Worm (Caenorhabditis elegans): Measurements from ENCODE around the gene nhr-222.
"Not testable (repeated sequence)": the region's sequence is repeated elsewhere in the genome, so short reads cannot be mapped to it uniquely, and the experiment has no call there.

Gene nhr-222

DNA sequence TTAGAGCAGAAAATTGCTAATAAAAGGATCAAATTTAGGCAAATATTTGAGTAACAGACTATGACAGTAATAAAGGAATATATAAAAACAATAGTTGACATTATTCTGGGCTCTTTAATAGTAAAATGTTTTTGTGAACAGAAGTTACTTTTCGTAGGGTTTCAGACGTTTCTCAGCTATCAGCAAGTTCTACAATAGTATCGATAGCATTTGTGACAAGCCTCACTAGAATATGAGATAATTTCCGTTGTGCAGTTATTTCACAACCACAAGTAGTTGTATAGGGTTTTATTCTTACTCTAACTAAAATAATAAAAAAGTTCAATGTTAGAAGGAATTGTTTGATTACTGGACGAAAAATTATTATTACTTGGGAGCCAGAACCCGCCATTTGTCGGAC lies 3.3 kb upstream of the nhr-222 start, which contains the start of gene srbc-68:
TSS of gene srbc-68 (minus strand) at position 101 of the 400 bp plus-strand sequence.
- TF ChIP-seq dao-5 (tag; optimal IDR thresholded peaks at IDR 0.05) (no peak), him-1 (tag; optimal IDR thresholded peaks at IDR 0.05) (no peak), W03F9.2 (tag; optimal IDR thresholded peaks at IDR 0.05) (no peak)

DNA sequence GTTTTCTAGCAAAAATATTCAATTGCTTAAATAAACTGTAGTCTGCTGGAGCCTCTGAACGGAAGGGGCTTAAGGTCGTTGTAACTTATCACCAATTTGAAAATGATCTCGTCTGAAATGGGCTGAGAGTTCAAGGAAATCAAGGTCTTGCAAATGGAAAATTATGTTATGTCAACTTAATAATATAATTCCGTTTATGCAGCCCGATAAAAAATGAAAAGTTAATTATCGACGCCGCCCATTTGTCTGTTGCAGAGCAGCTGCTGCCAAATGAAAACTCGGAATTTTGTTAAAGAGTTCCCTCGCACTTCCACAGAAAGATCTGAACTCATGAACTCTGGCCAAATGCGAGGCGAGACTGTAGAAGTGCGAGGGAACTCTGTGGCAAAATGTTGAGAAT lies 2.1 kb downstream of the nhr-222 start, which contains the start of gene srbc-67:
TSS of gene srbc-67 (minus strand) at position 101 of the 400 bp plus-strand sequence.
- TF ChIP-seq W03F9.2 (tag; optimal IDR thresholded peaks at IDR 0.05) (no peak), him-1 (tag; optimal IDR thresholded peaks at IDR 0.05) (no peak), dao-5 (tag; optimal IDR thresholded peaks at IDR 0.05) (no peak)

DNA sequence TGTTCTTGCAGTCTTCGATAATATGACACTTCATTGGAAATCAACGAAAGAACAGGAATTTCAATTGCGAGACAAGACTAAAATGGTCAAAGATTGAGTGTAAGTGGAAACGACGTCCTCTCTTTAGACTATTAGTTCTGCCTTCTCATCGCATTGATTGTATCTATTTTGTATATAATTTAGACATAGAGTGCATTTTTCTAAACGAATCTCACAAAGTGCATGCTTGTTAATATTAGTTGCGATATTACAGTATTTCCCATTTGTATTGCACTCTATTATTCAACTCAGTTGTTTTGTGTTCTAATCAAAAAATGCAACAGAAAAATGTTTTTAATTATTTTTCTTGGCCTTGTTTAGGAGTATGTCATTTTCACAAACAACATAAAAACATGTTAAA lies 4.9 kb downstream of the nhr-222 start, which contains the start of gene nhr-93:
TSS of gene nhr-93 (minus strand) at position 101 of the 400 bp plus-strand sequence.
- TF ChIP-seq W03F9.2 (tag; optimal IDR thresholded peaks at IDR 0.05) (no peak), dao-5 (tag; optimal IDR thresholded peaks at IDR 0.05) (no peak), him-1 (tag; optimal IDR thresholded peaks at IDR 0.05) (no peak)

DNA sequence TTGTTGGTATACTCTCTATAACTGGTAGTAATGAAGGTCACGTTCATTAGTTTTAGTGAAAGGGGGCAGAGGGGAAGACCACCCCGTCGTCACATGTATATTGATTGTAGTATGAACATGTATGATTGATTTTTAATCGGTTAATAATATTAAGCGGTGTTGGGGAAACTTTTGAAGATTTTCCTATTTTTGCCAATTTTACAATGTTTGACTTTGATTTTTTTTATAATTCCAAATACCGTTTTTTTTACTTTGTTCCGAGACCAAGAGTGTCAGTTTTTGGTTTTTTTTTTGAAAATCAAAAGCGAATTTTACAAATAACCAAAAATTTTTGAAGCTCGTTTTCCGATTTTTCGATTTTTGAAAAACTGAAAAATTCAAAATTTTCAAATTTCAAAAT lies 8.0 kb downstream of the nhr-222 start, which contains the start of gene nhr-221:
TSS of gene nhr-221 (minus strand) at position 101 of the 400 bp plus-strand sequence.
- TF ChIP-seq dao-5 (tag; optimal IDR thresholded peaks at IDR 0.05), result no peak
- no peak for TF ChIP-seq W03F9.2 (tag; optimal IDR thresholded peaks at IDR 0.05)
- no peak for TF ChIP-seq him-1 (tag; optimal IDR thresholded peaks at IDR 0.05)

ce11 chrV:3530403-3530802 lies 12.8 kb downstream of the nhr-222 start, which contains the start of gene srbc-66:
TSS of gene srbc-66 (plus strand) at chrV:3530703.
- TF ChIP-seq dao-5 (tag; optimal IDR thresholded peaks at IDR 0.05) (no peak), him-1 (tag; optimal IDR thresholded peaks at IDR 0.05) (no peak), W03F9.2 (tag; optimal IDR thresholded peaks at IDR 0.05) (no peak)

DNA sequence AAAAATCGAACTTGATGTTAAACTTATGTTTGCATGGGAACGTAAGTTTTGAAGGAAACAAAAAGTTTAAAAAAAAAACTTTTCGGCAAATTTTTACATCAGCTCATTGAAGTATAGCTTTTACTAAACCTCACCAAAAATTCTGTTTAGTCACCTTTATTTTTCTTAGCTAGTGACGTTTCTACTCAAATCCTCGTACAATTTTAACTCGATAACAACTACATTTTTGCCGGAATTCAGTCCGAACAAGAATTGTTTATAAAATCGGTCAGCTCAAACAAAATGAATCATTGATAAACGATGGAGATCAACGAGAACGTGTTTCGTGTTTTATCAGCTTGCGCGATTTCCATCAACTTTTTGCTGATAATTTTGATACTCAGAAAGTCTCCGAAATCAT lies 16.4 kb downstream of the nhr-222 start, which contains the start of gene str-260:
TSS of gene str-260 (plus strand) at position 301 of the 400 bp plus-strand sequence.
- no peak for TF ChIP-seq him-1 (tag; optimal IDR thresholded peaks at IDR 0.05)
- no peak for TF ChIP-seq W03F9.2 (tag; optimal IDR thresholded peaks at IDR 0.05)
- no peak for TF ChIP-seq dao-5 (tag; optimal IDR thresholded peaks at IDR 0.05)

ce11 chrV:3524970-3525369 lies 18.3 kb downstream of the nhr-222 start, which contains the start of gene T24A6.7:
TSS of gene T24A6.7 (plus strand) at chrV:3525270.
- TF ChIP-seq dao-5 (tag; optimal IDR thresholded peaks at IDR 0.05) (no peak), W03F9.2 (tag; optimal IDR thresholded peaks at IDR 0.05) (no peak), him-1 (tag; optimal IDR thresholded peaks at IDR 0.05) (no peak)

- TF ChIP-seq W03F9.2 (tag; optimal IDR thresholded peaks at IDR 0.05) (no peak), dao-5 (tag; optimal IDR thresholded peaks at IDR 0.05) (no peak), him-1 (tag; optimal IDR thresholded peaks at IDR 0.05) (no peak)
Observed at ce11 chrV:3523262-3523661, 20.0 kb downstream of the nhr-222 start, which contains the start of gene irg-1. TSS of gene irg-1 (plus strand) at chrV:3523587.

ce11 chrV:3517889-3518288 lies 25.4 kb downstream of the nhr-222 start, which contains the start of gene str-227:
TSS of gene str-227 (plus strand) at chrV:3518189.
- TF ChIP-seq dao-5 (tag; optimal IDR thresholded peaks at IDR 0.05) (no peak), W03F9.2 (tag; optimal IDR thresholded peaks at IDR 0.05) (no peak), him-1 (tag; optimal IDR thresholded peaks at IDR 0.05) (no peak)

DNA sequence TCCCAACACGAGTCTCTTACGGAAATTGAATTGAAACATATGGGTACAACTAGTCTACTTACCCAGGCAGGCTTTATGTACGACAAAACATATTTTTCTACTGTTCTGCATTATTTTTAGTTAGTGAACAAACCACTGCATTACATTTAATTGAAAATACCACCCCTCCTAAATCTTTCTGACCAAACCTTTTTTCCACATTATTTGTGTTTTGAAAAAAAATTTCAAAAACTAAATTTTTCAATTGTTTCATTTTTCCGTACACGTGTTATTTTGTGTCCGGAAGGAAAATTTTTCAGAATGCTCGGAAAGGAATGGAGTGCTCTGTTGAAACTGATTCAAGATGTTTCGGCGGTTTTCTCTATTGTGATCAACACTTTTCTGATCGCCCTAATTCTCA lies 30.9 kb downstream of the nhr-222 start, which contains the start of gene str-226:
TSS of gene str-226 (plus strand) at position 301 of the 400 bp plus-strand sequence.
- TF ChIP-seq W03F9.2 (tag; optimal IDR thresholded peaks at IDR 0.05) (no peak), him-1 (tag; optimal IDR thresholded peaks at IDR 0.05) (no peak), dao-5 (tag; optimal IDR thresholded peaks at IDR 0.05) (no peak)

DNA sequence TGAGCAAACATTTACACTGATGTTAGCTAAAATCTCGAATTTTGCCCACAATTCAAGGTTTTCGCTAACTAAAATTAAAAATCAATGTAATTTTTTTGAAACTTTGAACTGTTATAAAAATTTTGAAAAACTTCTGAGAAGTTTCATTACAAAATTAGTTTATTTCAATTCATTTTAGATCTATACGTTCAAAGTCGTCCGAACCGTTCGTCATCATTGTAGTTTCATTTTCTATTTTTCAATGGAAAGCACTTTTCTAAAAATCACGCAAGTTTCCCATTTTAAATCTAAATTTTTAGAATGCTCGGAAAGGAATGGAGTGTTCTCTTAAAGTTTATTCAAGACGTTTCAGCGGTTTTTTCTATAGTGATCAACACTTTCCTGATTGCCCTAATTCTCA lies 33.4 kb downstream of the nhr-222 start, which contains the start of gene str-228:
TSS of gene str-228 (plus strand) at position 301 of the 400 bp plus-strand sequence.
- TF ChIP-seq him-1 (tag; optimal IDR thresholded peaks at IDR 0.05), result no peak
- TF ChIP-seq W03F9.2 (tag; optimal IDR thresholded peaks at IDR 0.05), result no peak
- TF ChIP-seq dao-5 (tag; optimal IDR thresholded peaks at IDR 0.05), result no peak

DNA sequence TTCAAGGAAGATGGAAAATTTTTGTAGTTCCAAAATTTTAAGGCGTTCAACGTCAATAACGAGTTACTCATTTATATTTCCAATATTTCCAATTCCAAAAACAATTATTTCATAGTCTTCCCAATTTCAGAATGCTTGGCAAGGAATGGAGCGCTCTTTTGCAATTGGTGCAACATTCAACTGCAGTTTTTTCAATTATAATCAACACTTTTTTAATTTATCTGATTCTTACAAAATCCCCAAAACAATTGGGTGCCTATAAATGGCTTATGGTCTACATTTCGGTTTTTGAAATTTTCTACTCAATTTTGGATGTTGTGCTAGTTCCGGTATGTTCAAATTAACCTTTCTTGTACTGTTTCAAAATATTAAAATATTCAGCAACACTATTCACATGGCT lies 35.6 kb downstream of the nhr-222 start, which contains the start of gene str-225:
TSS of gene str-225 (plus strand) at position 132 of the 400 bp plus-strand sequence.
- TF ChIP-seq dao-5 (tag; optimal IDR thresholded peaks at IDR 0.05), result no peak
- no peak for TF ChIP-seq him-1 (tag; optimal IDR thresholded peaks at IDR 0.05)

ce11 chrV:3506252-3506651 lies 37.0 kb downstream of the nhr-222 start, which contains the start of gene ugt-64:
TSS of gene ugt-64 (minus strand) at chrV:3506352.
- TF ChIP-seq him-1, W03F9.2, dao-5 (tag; optimal IDR thresholded peaks at IDR 0.05): not testable (repeated sequence)

- TF ChIP-seq W03F9.2 (tag; optimal IDR thresholded peaks at IDR 0.05) (no peak), him-1 (tag; optimal IDR thresholded peaks at IDR 0.05) (no peak), dao-5 (tag; optimal IDR thresholded peaks at IDR 0.05) (no peak)
Observed at ce11 chrV:3505745-3506144, 37.5 kb downstream of the nhr-222 start.

Data from whole organism, L4/young adult.